Fruit fly (Drosophila melanogaster) whole organism, adult: ENCODE results near the gene CG14325.

ENCODE experiments used
- CG11617 ChIP-seq: fragments of 200-800 bp; sonication (Bioruptor generic); optimal IDR thresholded peaks from 2 replicates; lab custom pipeline; 2017; ENCODE audit warnings: mild to moderate bottlenecking, missing biosample characterization, missing genetic modification reagents, missing genetic modification characterization
- CG14711 ChIP-seq: fragments of 200-800 bp; sonication (Bioruptor generic); optimal IDR thresholded peaks from 2 replicates; lab custom pipeline; 2018; ENCODE audit warnings: missing biosample characterization, mild to moderate bottlenecking, missing genetic modification characterization, moderate library complexity
- CG7045 ChIP-seq: fragments of 200-800 bp; sonication (Bioruptor generic); optimal IDR thresholded peaks from 2 replicates; lab custom pipeline; 2017; ENCODE audit warnings: missing biosample characterization, mild to moderate bottlenecking, missing genetic modification characterization
- CG7101 ChIP-seq: fragments of 200-800 bp; sonication (Bioruptor generic); optimal IDR thresholded peaks from 2 replicates; lab custom pipeline; 2018; ENCODE audit warnings: missing biosample characterization, mild to moderate bottlenecking, missing genetic modification characterization, moderate library complexity
- Clk ChIP-seq: fragments of 200-800 bp; sonication (Bioruptor generic); optimal IDR thresholded peaks from 2 replicates; lab custom pipeline; 2017; ENCODE audit warnings: missing biosample characterization, missing genetic modification characterization
- Crg-1 ChIP-seq: fragments of 200-800 bp; sonication (Bioruptor generic); optimal IDR thresholded peaks from 2 replicates; lab custom pipeline; 2016; ENCODE audit warnings: missing biosample characterization, missing genetic modification characterization
- Hr96 ChIP-seq: fragments of 200-800 bp; sonication (Bioruptor generic); optimal IDR thresholded peaks from 2 replicates; lab custom pipeline; 2016; ENCODE audit warnings: missing biosample characterization, missing genetic modification characterization
- bab1 ChIP-seq: fragments of 200-800 bp; sonication (Bioruptor generic); optimal IDR thresholded peaks from 3 replicates; lab custom pipeline; 2019; ENCODE audit warnings: missing biosample characterization, mild to moderate bottlenecking, missing genetic modification characterization, moderate library complexity
- cic ChIP-seq: fragments of 200-800 bp; sonication (Bioruptor generic); optimal IDR thresholded peaks from 2 replicates; lab custom pipeline; 2017; ENCODE audit warnings: missing biosample characterization, mild to moderate bottlenecking, missing genetic modification characterization, moderate library complexity
- cnc ChIP-seq, 2 experiments: fragments of >200 bp; optimal IDR thresholded peaks; 2 replicates each; lab custom pipeline; 2017
- kay ChIP-seq: fragments of 200-800 bp; sonication (Bioruptor generic); peaks from one replicate; lab custom pipeline; 2016; ENCODE audit warnings: missing biosample characterization, missing genetic modification characterization, borderline replicate concordance
- pad ChIP-seq: fragments of 200-800 bp; sonication (Bioruptor generic); optimal IDR thresholded peaks from 3 replicates; lab custom pipeline; 2017; ENCODE audit warnings: missing biosample characterization, missing genetic modification characterization, mild to moderate bottlenecking, moderate library complexity, missing genetic modification reagents
- tj ChIP-seq: fragments of 200-800 bp; sonication (Bioruptor generic); optimal IDR thresholded peaks from 3 replicates; lab custom pipeline; 2017; ENCODE audit warnings: missing biosample characterization, mild to moderate bottlenecking, missing genetic modification characterization, moderate library complexity

DNA sequence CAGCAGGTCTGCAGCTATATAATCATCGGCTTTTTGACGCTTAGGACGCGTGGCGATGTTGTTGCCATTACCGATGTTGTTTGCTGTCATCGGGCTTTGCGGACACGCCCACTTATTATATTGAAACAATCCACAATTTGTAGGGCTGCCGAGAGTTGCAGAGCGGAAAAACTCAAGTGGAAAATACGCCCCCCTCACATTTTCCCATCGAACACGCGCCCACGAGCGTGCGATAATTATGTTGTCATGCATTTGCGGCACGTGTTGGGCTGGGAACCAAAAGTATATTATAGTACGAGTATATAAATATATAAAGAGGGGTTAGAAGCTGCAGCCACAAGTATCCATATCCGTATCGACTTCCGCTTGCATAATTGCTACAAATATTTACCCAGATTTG is 38.1 kb upstream of the CG14325 start:
- TF ChIP-seq bab1 (GFP tag; lab: Kevin White, UChicago) (no peak), tj (GFP tag; lab: Kevin White, UChicago) (no peak), Clk (GFP tag; lab: Kevin White, UChicago) (no peak), cnc (optimal IDR thresholded peaks at IDR 0.05; lab: Kevin White, UChicago) (no peak), kay (no peak), CG14711 (tag; lab: Kevin White, UChicago) (no peak), cic (GFP tag; lab: Kevin White, UChicago) (no peak), Crg-1 (GFP tag; lab: Kevin White, UChicago) (no peak), CG7101 (tag; lab: Kevin White, UChicago) (no peak), CG11617 (no peak), CG7045 (no peak), Hr96 (GFP tag; lab: Kevin White, UChicago) (no peak), pad (GFP tag; lab: Kevin White, UChicago) (no peak)
